Worm (Caenorhabditis elegans): ENCODE results near the gene W06G6.17.

ce11 chrV:16605463-16605862 is 39.6 kb downstream of the W06G6.17 start:
- TF ChIP-seq mep-1 (tag; optimal IDR thresholded peaks at IDR 0.05) (no peak), snpc-4 (tag; optimal IDR thresholded peaks at IDR 0.05) (no peak), nhr-237 (tag; optimal IDR thresholded peaks at IDR 0.05) (no peak), nhr-76 (tag; optimal IDR thresholded peaks at IDR 0.05) (no peak), ces-1 (GFP tag; optimal IDR thresholded peaks at IDR 0.05) (no peak)

Measured in whole organism, mixed stage, embryonic.